Worm (Caenorhabditis elegans) whole organism, L4/young adult: ENCODE measurements around the gene snf-7.

Experiments used
- W03F9.2 ChIP-seq: fragments of 150-350 bp; optimal IDR thresholded peaks from 2 replicates; lab custom pipeline; 2014; ENCODE audit warnings: missing biosample characterization, missing genetic modification characterization
- dao-5 ChIP-seq: sonication (generic microtip); optimal IDR thresholded peaks from 2 replicates; lab custom pipeline; 2016; ENCODE audit warnings: missing genotype, missing genetic modification characterization, moderate library complexity, missing compliant biosample characterization
- him-1 ChIP-seq: sonication (generic microtip); optimal IDR thresholded peaks from 2 replicates; lab custom pipeline; 2016; ENCODE audit warnings: missing genotype, missing genetic modification reagents, missing genetic modification characterization, missing compliant biosample characterization

Gene snf-7

ce11 chrIII:13032429-13033018, 27.3 kb downstream of the snf-7 start:
- TF ChIP-seq him-1 (no peak), W03F9.2 (tag; lab: Kevin White, UChicago) (no peak), dao-5 (no peak)

- TF ChIP-seq dao-5 (no peak), W03F9.2 (tag; lab: Kevin White, UChicago) (no peak), him-1 (no peak)
Observed at ce11 chrIII:13039739-13040138, 34.5 kb downstream of the snf-7 start, which contains the start of gene F54F12.2. TSS of gene F54F12.2 (plus strand) at chrIII:13040039.

- no peak for TF ChIP-seq W03F9.2 (tag; lab: Kevin White, UChicago)
- TF ChIP-seq him-1 = no peak
- TF ChIP-seq dao-5 = no peak
Observed at ce11 chrIII:13049956-13050355, 44.7 kb downstream of the snf-7 start.

- TF ChIP-seq W03F9.2 (tag; lab: Kevin White, UChicago) (no peak), him-1 (no peak), dao-5 (no peak)
Observed at ce11 chrIII:13055342-13055741, 50.1 kb downstream of the snf-7 start, which contains the start of gene F54F12.1. TSS of gene F54F12.1 (minus strand) at chrIII:13055442.

ce11 chrIII:13056230-13056629, 51.0 kb downstream of the snf-7 start:
- TF ChIP-seq W03F9.2 (tag; lab: Kevin White, UChicago) (no peak), him-1 (no peak), dao-5 (no peak)

ce11 chrIII:13056735-13057134, 51.5 kb downstream of the snf-7 start:
- no peak for TF ChIP-seq dao-5
- no peak for TF ChIP-seq him-1
- TF ChIP-seq W03F9.2 (tag; lab: Kevin White, UChicago) = no peak

ce11 chrIII:13058140-13058539, 52.9 kb downstream of the snf-7 start:
- no peak for TF ChIP-seq W03F9.2 (tag; lab: Kevin White, UChicago)
- TF ChIP-seq him-1 = peak; percentile 18
- TF ChIP-seq dao-5 = no peak

ce11 chrIII:13059335-13059734, 54.1 kb downstream of the snf-7 start:
- TF ChIP-seq W03F9.2 (tag; lab: Kevin White, UChicago) (no peak), dao-5 (no peak), him-1 (no peak)
